Worm (Caenorhabditis elegans) whole organism, early embryonic: ENCODE results near the gene T19C4.24.

Experiments
- B0310.2 ChIP-seq: sonication (generic microtip); optimal IDR thresholded peaks from 2 replicates; lab custom pipeline; 2016; ENCODE audit warnings: mild to moderate bottlenecking, missing genetic modification characterization, missing compliant biosample characterization
- F13C5.2 ChIP-seq: sonication (generic microtip); optimal IDR thresholded peaks from 2 replicates; lab custom pipeline; 2017; ENCODE audit warnings: mild to moderate bottlenecking, missing genetic modification characterization, inconsistent platforms, missing compliant biosample characterization
- aly-1 ChIP-seq: sonication (generic microtip); optimal IDR thresholded peaks from 2 replicates; lab custom pipeline; 2016; ENCODE audit warnings: missing genetic modification characterization, missing compliant biosample characterization
- ama-1 ChIP-seq: fragments of 150-350 bp; optimal IDR thresholded peaks from 2 replicates; lab custom pipeline; 2014
- ceh-13 ChIP-seq: fragments of 200-800 bp; sonication (Bioruptor generic); optimal IDR thresholded peaks from 2 replicates; lab custom pipeline; 2018; ENCODE audit warnings: mild to moderate bottlenecking, missing genetic modification characterization, missing compliant biosample characterization
- flt-1 ChIP-seq: fragments of 200-800 bp; sonication (Bioruptor generic); IDR thresholded peaks from 2 replicates; pipeline ENCODE4 v1.3.6; 2022; ENCODE audit warnings: missing genetic modification characterization, missing compliant biosample characterization
- hmg-4 ChIP-seq: fragments of 200-800 bp; sonication (Bioruptor generic); optimal IDR thresholded peaks from 2 replicates; lab custom pipeline; 2018; ENCODE audit warnings: mild to moderate bottlenecking, missing genetic modification characterization, missing compliant biosample characterization
- hnd-1 ChIP-seq: sonication (generic microtip); optimal IDR thresholded peaks from 2 replicates; lab custom pipeline; 2016; ENCODE audit warnings: missing genetic modification characterization, missing compliant biosample characterization
- pes-1 ChIP-seq: fragments of 200-800 bp; sonication (Bioruptor generic); IDR thresholded peaks from 2 replicates; pipeline ENCODE4 v1.3.6; 2022; ENCODE audit warnings: missing genetic modification reagents, missing genetic modification characterization, missing compliant biosample characterization
- sea-1 ChIP-seq: fragments of 200-800 bp; sonication (Bioruptor generic); conservative IDR thresholded peaks from 2 replicates; pipeline ENCODE4 v1.3.6; 2022; ENCODE audit warnings: missing genetic modification characterization, missing compliant biosample characterization
- tbx-37 ChIP-seq: fragments of 200-800 bp; sonication (Bioruptor generic); conservative IDR thresholded peaks from 2 replicates; pipeline ENCODE4 v1.3.6; 2022; ENCODE audit warnings: missing genetic modification reagents, missing genetic modification characterization, missing compliant biosample characterization
- tra-4 ChIP-seq: sonication (generic microtip); optimal IDR thresholded peaks from 2 replicates; lab custom pipeline; 2017; ENCODE audit warnings: missing genetic modification characterization, missing compliant biosample characterization

- TF ChIP-seq F13C5.2 (tag; lab: Kevin White, UChicago) (no peak), hnd-1 (tag; lab: Kevin White, UChicago) (no peak), aly-1 (no peak), pes-1 (GFP tag; lab: Robert Waterston, UW) (no peak), hmg-4 (GFP tag; lab: Kevin White, UChicago) (no peak), B0310.2 (tag; lab: Kevin White, UChicago) (no peak), ama-1 (lab: Kevin White, UChicago) (no peak), flt-1 (GFP tag; lab: Robert Waterston, UW) (no peak), tbx-37 (GFP tag; lab: Robert Waterston, UW) (no peak), tra-4 (tag; lab: Kevin White, UChicago) (no peak), sea-1 (GFP tag; lab: Robert Waterston, UW) (no peak), ceh-13 (GFP tag; lab: Kevin White, UChicago) (no peak)
These were observed 36.1 kb upstream of the T19C4.24 start, which contains the start of gene cnc-10 for ce11 chrV:11182925-11183324.
